Fruit fly (Drosophila melanogaster) whole organism, embryonic: ENCODE measurements around the gene CG1532.
A peak's percentile ranks its signal among the peaks of the same experiment; 100 is the strongest.

Source experiments
- Aef1 ChIP-seq: fragments of 200-800 bp; sonication (Bioruptor generic); IDR thresholded peaks from 3 replicates; pipeline ENCODE4 v1.3.6; 2022; ENCODE audit warnings: missing biosample characterization, missing genetic modification characterization
- B-H1 ChIP-seq: fragments of 200-800 bp; sonication (Bioruptor generic); IDR thresholded peaks from 3 replicates; pipeline ENCODE4 v1.3.6; 2022; ENCODE audit warnings: missing biosample characterization, missing genetic modification characterization
- CG10462 ChIP-seq: fragments of 200-800 bp; sonication (Bioruptor generic); optimal IDR thresholded peaks from 2 replicates; lab custom pipeline; 2016; ENCODE audit warnings: missing biosample characterization, missing genetic modification characterization
- CG10959 ChIP-seq: fragments of 200-800 bp; sonication (Bioruptor generic); IDR thresholded peaks from 2 replicates; pipeline ENCODE4 v1.3.6; 2022; ENCODE audit warnings: missing biosample characterization, missing genetic modification characterization
- CG12104 ChIP-seq: fragments of 200-800 bp; sonication (Bioruptor generic); optimal IDR thresholded peaks from 3 replicates; lab custom pipeline; 2016; ENCODE audit warnings: missing biosample characterization, missing genetic modification characterization
- CG14014 ChIP-seq: fragments of 200-800 bp; sonication (Bioruptor generic); IDR thresholded peaks from 2 replicates; pipeline ENCODE4 v1.3.6; 2022; ENCODE audit warnings: missing biosample characterization, missing genetic modification characterization
- CG14441 ChIP-seq: fragments of 200-800 bp; sonication (Bioruptor generic); IDR thresholded peaks from 2 replicates; pipeline ENCODE4 v1.3.6; 2022; ENCODE audit warnings: missing biosample characterization, missing genetic modification characterization
- CG16779 ChIP-seq: fragments of 200-800 bp; sonication (Bioruptor generic); IDR thresholded peaks from 2 replicates; pipeline ENCODE4 v1.3.6; 2022; ENCODE audit warnings: missing biosample characterization, missing genetic modification characterization
- CG17186 ChIP-seq: fragments of 200-800 bp; sonication (Bioruptor generic); optimal IDR thresholded peaks from 3 replicates; lab custom pipeline; 2017; ENCODE audit warnings: missing biosample characterization, missing genetic modification reagents, missing genetic modification characterization
- CG2678 ChIP-seq: fragments of 200-800 bp; sonication (Bioruptor generic); optimal IDR thresholded peaks from 3 replicates; lab custom pipeline; 2019; ENCODE audit warnings: missing biosample characterization, mild to moderate bottlenecking, missing genetic modification characterization, moderate library complexity
- CG2889 ChIP-seq: fragments of 200-800 bp; sonication (Bioruptor generic); IDR thresholded peaks from 3 replicates; pipeline ENCODE4 v1.3.6; 2022; ENCODE audit warnings: missing biosample characterization, missing genetic modification characterization
- CG3065 ChIP-seq: fragments of 200-800 bp; sonication (Bioruptor generic); optimal IDR thresholded peaks from 2 replicates; lab custom pipeline; 2016; ENCODE audit warnings: missing biosample characterization, missing genetic modification characterization
- CG4282 ChIP-seq: fragments of 200-800 bp; sonication (Bioruptor generic); optimal IDR thresholded peaks from 2 replicates; lab custom pipeline; 2016; ENCODE audit warnings: missing biosample characterization, missing genetic modification characterization
- CG4404 ChIP-seq: fragments of 200-800 bp; sonication (Bioruptor generic); IDR thresholded peaks from 2 replicates; pipeline ENCODE4 v1.3.6; 2022; ENCODE audit warnings: missing biosample characterization, missing genetic modification characterization
- CG7271 ChIP-seq: fragments of 200-800 bp; sonication (Bioruptor generic); optimal IDR thresholded peaks from 2 replicates; lab custom pipeline; 2018; ENCODE audit warnings: missing biosample characterization, mild to moderate bottlenecking, missing genetic modification characterization, moderate library complexity
- CG7786 ChIP-seq: fragments of 200-800 bp; sonication (Bioruptor generic); optimal IDR thresholded peaks from 2 replicates; lab custom pipeline; 2016; ENCODE audit warnings: missing biosample characterization, missing genetic modification characterization
- CG8281 ChIP-seq: fragments of 200-800 bp; sonication (Bioruptor generic); optimal IDR thresholded peaks from 2 replicates; lab custom pipeline; 2018; ENCODE audit warnings: missing biosample characterization, mild to moderate bottlenecking, missing genetic modification characterization, moderate library complexity
- CG9609 ChIP-seq: fragments of 200-800 bp; sonication (Bioruptor generic); optimal IDR thresholded peaks from 3 replicates; lab custom pipeline; 2016; ENCODE audit warnings: missing biosample characterization, missing genetic modification characterization
- CkIIα-i1 ChIP-seq: fragments of 200-800 bp; sonication (Bioruptor generic); IDR thresholded peaks from 2 replicates; pipeline ENCODE4 v1.3.6; 2022; ENCODE audit warnings: missing biosample characterization, missing genetic modification characterization
- Deaf1 ChIP-seq: fragments of 200-800 bp; optimal IDR thresholded peaks from 3 replicates; lab custom pipeline; 2019; ENCODE audit warnings: missing biosample characterization, mild to moderate bottlenecking, missing genetic modification characterization, moderate library complexity
- Fer1 ChIP-seq: fragments of 200-800 bp; sonication (Bioruptor generic); optimal IDR thresholded peaks from 2 replicates; lab custom pipeline; 2017; ENCODE audit warnings: missing biosample characterization, mild to moderate bottlenecking, missing genetic modification characterization
- HHEX ChIP-seq: fragments of 200-800 bp; sonication (Bioruptor generic); optimal IDR thresholded peaks from 3 replicates; lab custom pipeline; 2017; ENCODE audit warnings: missing biosample characterization, mild to moderate bottlenecking, missing genetic modification characterization, missing genetic modification reagents
- Hey ChIP-seq: fragments of 200-800 bp; sonication (Bioruptor generic); optimal IDR thresholded peaks from 3 replicates; lab custom pipeline; 2018; ENCODE audit warnings: missing biosample characterization, mild to moderate bottlenecking, missing genetic modification characterization
- Lim3 ChIP-seq: fragments of 200-800 bp; sonication (Bioruptor generic); IDR thresholded peaks from 2 replicates; pipeline ENCODE4 v1.3.6; 2022; ENCODE audit warnings: missing biosample characterization, missing genetic modification characterization
- MESR4 ChIP-seq: fragments of 200-800 bp; sonication (Bioruptor generic); optimal IDR thresholded peaks from 2 replicates; lab custom pipeline; 2018; ENCODE audit warnings: missing biosample characterization, mild to moderate bottlenecking, missing genetic modification characterization, moderate library complexity
- Mad ChIP-seq: fragments of 200-800 bp; sonication (Bioruptor generic); optimal IDR thresholded peaks from 2 replicates; lab custom pipeline; 2016; ENCODE audit warnings: missing biosample characterization, missing genetic modification characterization
- Optix ChIP-seq: fragments of 200-800 bp; sonication (Bioruptor generic); IDR thresholded peaks from 3 replicates; pipeline ENCODE4 v1.3.6; 2022; ENCODE audit warnings: missing biosample characterization, missing genetic modification characterization
- Ptx1 ChIP-seq: fragments of 200-800 bp; sonication (Bioruptor generic); IDR thresholded peaks from 2 replicates; pipeline ENCODE4 v1.3.6; 2022; ENCODE audit warnings: missing biosample characterization, missing genetic modification characterization
- Rfx ChIP-seq: fragments of 200-800 bp; sonication (Bioruptor generic); IDR thresholded peaks from 2 replicates; pipeline ENCODE4 v1.3.6; 2022; ENCODE audit warnings: missing biosample characterization, missing genetic modification characterization
- Sry-δ ChIP-seq: fragments of 200-800 bp; sonication (Bioruptor generic); optimal IDR thresholded peaks from 2 replicates; lab custom pipeline; 2016; ENCODE audit warnings: missing biosample characterization, missing genetic modification characterization
- abd-A ChIP-seq: fragments of 200-800 bp; sonication (Bioruptor generic); optimal IDR thresholded peaks from 3 replicates; lab custom pipeline; 2019; ENCODE audit warnings: missing biosample characterization, mild to moderate bottlenecking, missing genetic modification characterization, moderate library complexity
- ac ChIP-seq: fragments of 200-800 bp; sonication (Bioruptor generic); optimal IDR thresholded peaks from 3 replicates; lab custom pipeline; 2017; ENCODE audit warnings: missing biosample characterization, mild to moderate bottlenecking, missing genetic modification characterization
- ato ChIP-seq: fragments of 200-800 bp; sonication (Bioruptor generic); IDR thresholded peaks from 2 replicates; pipeline ENCODE4 v1.3.6; 2022; ENCODE audit warnings: missing biosample characterization, missing genetic modification characterization; ENCODE audit not compliant: partially characterized antibody
- bcd ChIP-seq: fragments of 200-800 bp; sonication (Bioruptor generic); optimal IDR thresholded peaks from 2 replicates; lab custom pipeline; 2017; ENCODE audit warnings: missing biosample characterization, mild to moderate bottlenecking, missing genetic modification characterization
- chn ChIP-seq: fragments of 200-800 bp; sonication (Bioruptor generic); optimal IDR thresholded peaks from 2 replicates; lab custom pipeline; 2016; ENCODE audit warnings: missing biosample characterization, missing genetic modification characterization
- cwo ChIP-seq: fragments of 200-800 bp; sonication (Bioruptor generic); optimal IDR thresholded peaks from 3 replicates; lab custom pipeline; 2017; ENCODE audit warnings: missing biosample characterization, missing genetic modification characterization, mild to moderate bottlenecking, moderate library complexity, missing genetic modification reagents
- ems ChIP-seq: fragments of 200-800 bp; sonication (Bioruptor generic); optimal IDR thresholded peaks from 3 replicates; lab custom pipeline; 2016; ENCODE audit warnings: missing biosample characterization, missing genetic modification characterization
- hth ChIP-seq: fragments of >200 bp; optimal IDR thresholded peaks from 2 replicates; lab custom pipeline; 2017; ENCODE audit warnings: inconsistent platforms
- kay ChIP-seq: fragments of 200-800 bp; sonication (Bioruptor generic); optimal IDR thresholded peaks from 2 replicates; lab custom pipeline; 2016; ENCODE audit warnings: missing biosample characterization, missing genetic modification characterization
- knrl ChIP-seq: fragments of 200-800 bp; sonication (Bioruptor generic); IDR thresholded peaks from 3 replicates; pipeline ENCODE4 v1.3.6; 2022; ENCODE audit warnings: missing biosample characterization, missing genetic modification characterization; ENCODE audit not compliant: partially characterized antibody
- lola ChIP-seq, 3 experiments: fragments of >200 bp in 2 of 3; fragments of 200-800 bp in 1 of 3; sonication (Bioruptor generic) in 1 of 3; optimal IDR thresholded peaks; 2 replicates each; lab custom pipeline; 2017 to 2019; ENCODE audit warnings: missing biosample characterization in 3 of 3, missing genetic modification characterization in 3 of 3, mild to moderate bottlenecking in 1 of 3, moderate library complexity in 1 of 3
- luna ChIP-seq: fragments of 200-800 bp; sonication (Bioruptor generic); optimal IDR thresholded peaks from 2 replicates; lab custom pipeline; 2016; ENCODE audit warnings: missing biosample characterization, missing genetic modification characterization
- pfk ChIP-seq: fragments of 200-800 bp; sonication (Bioruptor generic); optimal IDR thresholded peaks from 2 replicates; lab custom pipeline; 2018; ENCODE audit warnings: missing biosample characterization, mild to moderate bottlenecking, missing genetic modification characterization, moderate library complexity
- shn ChIP-seq: fragments of 200-800 bp; sonication (Bioruptor generic); optimal IDR thresholded peaks from 3 replicates; lab custom pipeline; 2016; ENCODE audit warnings: missing biosample characterization, missing genetic modification characterization
- sna ChIP-seq: fragments of 200-800 bp; sonication (Bioruptor generic); IDR thresholded peaks from 2 replicates; pipeline ENCODE4 v1.3.6; 2022; ENCODE audit warnings: missing biosample characterization, missing genetic modification characterization; ENCODE audit not compliant: partially characterized antibody
- sqz ChIP-seq: fragments of 200-800 bp; sonication (Bioruptor generic); optimal IDR thresholded peaks from 3 replicates; lab custom pipeline; 2018; ENCODE audit warnings: missing biosample characterization, mild to moderate bottlenecking, missing genetic modification characterization
- sug ChIP-seq: fragments of 200-800 bp; optimal IDR thresholded peaks from 2 replicates; lab custom pipeline; 2019; ENCODE audit warnings: missing biosample characterization, mild to moderate bottlenecking, missing genetic modification characterization, moderate library complexity
- tx ChIP-seq: fragments of 200-800 bp; sonication (Bioruptor generic); optimal IDR thresholded peaks from 2 replicates; lab custom pipeline; 2016; ENCODE audit warnings: missing biosample characterization, missing genetic modification characterization
- wdn ChIP-seq: fragments of 200-800 bp; sonication (Bioruptor generic); IDR thresholded peaks from 2 replicates; pipeline ENCODE4 v1.3.6; 2022; ENCODE audit warnings: missing biosample characterization, missing genetic modification characterization

CG1532 gene

DNA sequence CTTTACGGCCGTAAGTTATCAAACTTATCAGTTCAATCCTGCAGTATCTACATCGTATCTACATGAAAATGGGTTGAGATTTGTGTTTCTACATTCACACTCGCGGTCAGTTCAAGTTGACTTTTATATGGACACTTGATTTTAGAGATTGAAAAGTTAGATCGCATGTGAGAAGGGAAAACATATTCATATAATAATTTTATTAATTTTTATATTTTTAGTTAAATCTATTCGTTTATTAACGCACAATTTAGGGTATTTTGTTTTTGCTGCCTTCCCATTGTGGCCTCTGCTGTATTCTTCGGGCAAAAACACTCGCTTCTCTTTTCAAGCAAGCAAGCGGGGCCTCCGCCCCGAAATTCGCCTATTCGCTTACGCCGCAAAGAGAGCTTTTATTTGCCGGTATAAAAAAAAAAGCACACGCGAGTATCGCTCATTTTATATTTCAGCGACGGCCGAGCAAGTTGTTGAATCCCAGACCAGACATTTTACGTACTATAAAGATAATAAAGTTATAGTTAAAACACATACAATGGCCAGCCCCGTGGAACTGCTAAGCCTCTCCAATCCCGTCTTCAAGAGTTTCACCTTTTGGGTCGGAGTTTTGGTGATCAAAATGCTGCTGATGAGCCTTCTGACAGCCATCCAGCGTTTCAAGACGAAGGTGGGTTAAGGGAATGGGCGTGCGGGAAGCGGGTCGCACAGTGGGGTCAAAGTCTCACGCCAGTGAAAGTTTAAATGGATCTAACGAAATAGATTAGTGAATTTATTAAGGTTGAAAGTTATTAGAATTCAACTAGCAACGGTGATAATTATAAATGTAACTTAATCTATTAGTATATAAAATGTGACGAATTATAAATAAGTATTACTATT lies 14.7 kb upstream of the CG1532 start (continued):
- TF ChIP-seq CG2678 (tag; lab: Kevin White, UChicago), result peak; percentile 94
- peak; percentile 84 for TF ChIP-seq CG14014
- TF ChIP-seq CG17186, result peak; percentile 46
- no peak for TF ChIP-seq CG9609 (GFP tag; lab: Kevin White, UChicago)
- TF ChIP-seq B-H1 (GFP tag; lab: Robert Waterston, UW), result peak; percentile 85
- TF ChIP-seq sug (tag; lab: Kevin White, UChicago), result peak; percentile 92
- TF ChIP-seq cwo, result peak; percentile 86
- peak; percentile 57 for TF ChIP-seq ac (GFP tag; lab: Kevin White, UChicago)
- TF ChIP-seq ems (GFP tag; lab: Kevin White, UChicago), result peak; percentile 22
- peak; percentile 1 for TF ChIP-seq CG3065
- TF ChIP-seq Mad (GFP tag; lab: Kevin White, UChicago), result peak; percentile 22
- peak; percentile 81 for TF ChIP-seq CG2889 (GFP tag; lab: Robert Waterston, UW)
- peak; percentile 8 for TF ChIP-seq Hey (tag; lab: Kevin White, UChicago)
- no peak for TF ChIP-seq ato
- peak; percentile 75 for TF ChIP-seq Deaf1 (tag; lab: Kevin White, UChicago)
- TF ChIP-seq CG16779, result no peak
- TF ChIP-seq CG12104 (GFP tag; lab: Kevin White, UChicago), result peak; percentile 80
- TF ChIP-seq kay (GFP tag; lab: Kevin White, UChicago), result peak; percentile 60
- TF ChIP-seq CG10959 (GFP tag; lab: Robert Waterston, UW), result peak; percentile 70
- no peak for TF ChIP-seq shn
- peak in 1 of 3 experiments; percentile 79 for TF ChIP-seq lola (GFP tag; optimal IDR thresholded peaks at IDR 0.05; lab: Kevin White, UChicago)
- peak; percentile 88 for TF ChIP-seq CG14441 (GFP tag; lab: Robert Waterston, UW)
- peak; percentile 74 for TF ChIP-seq wdn (GFP tag; lab: Robert Waterston, UW)
- TF ChIP-seq Ptx1 (GFP tag; lab: Robert Waterston, UW), result peak; percentile 93
- no peak for TF ChIP-seq CG4282
- peak; percentile 18 for TF ChIP-seq MESR4 (GFP tag; lab: Kevin White, UChicago)
- TF ChIP-seq Optix (GFP tag; lab: Robert Waterston, UW), result peak; percentile 82
- peak; percentile 61 for TF ChIP-seq CG10462 (GFP tag; lab: Kevin White, UChicago)
- no peak for TF ChIP-seq tx (GFP tag; lab: Kevin White, UChicago)
- TF ChIP-seq CkIIα-i1 (GFP tag; lab: Robert Waterston, UW), result no peak
- TF ChIP-seq Aef1 (GFP tag; lab: Robert Waterston, UW), result peak; percentile 85
- TF ChIP-seq luna (GFP tag; lab: Kevin White, UChicago), result no peak
- TF ChIP-seq sqz (GFP tag; lab: Kevin White, UChicago), result peak; percentile 84
- peak; percentile 60 for TF ChIP-seq Lim3
- peak; percentile 8 for TF ChIP-seq pfk (GFP tag; lab: Kevin White, UChicago)
- TF ChIP-seq sna (GFP tag; lab: Robert Waterston, UW), result 0 out of 2 replicates have a peak, but pooled peaks have one; percentile 13
- TF ChIP-seq Rfx (GFP tag; lab: Robert Waterston, UW), result peak; percentile 93
- TF ChIP-seq CG7271 (tag; lab: Kevin White, UChicago), result peak; percentile 71
- 0 out of 3 replicates have a peak, but pooled peaks have one; percentile 33 for TF ChIP-seq knrl (GFP tag; lab: Robert Waterston, UW)
- peak; percentile 15 for TF ChIP-seq CG7786
- TF ChIP-seq CG8281 (tag; lab: Kevin White, UChicago), result peak; percentile 72
- peak; percentile 27 for TF ChIP-seq abd-A (tag; lab: Kevin White, UChicago)
- TF ChIP-seq bcd (GFP tag; lab: Kevin White, UChicago), result peak; percentile 91
- peak; percentile 74 for TF ChIP-seq CG4404 (GFP tag; lab: Robert Waterston, UW)
- TF ChIP-seq Fer1 (GFP tag; lab: Kevin White, UChicago), result peak; percentile 95
- TF ChIP-seq hth (lab: Kevin White, UChicago), result no peak
- no peak for TF ChIP-seq Sry-δ (GFP tag; lab: Kevin White, UChicago)
- TF ChIP-seq HHEX (GFP tag; lab: Kevin White, UChicago), result peak; percentile 89
- TF ChIP-seq chn (GFP tag; lab: Kevin White, UChicago), result no peak
